Fruit fly (Drosophila melanogaster) whole organism, embryonic: ENCODE results near the gene AcCoAS.

Source experiments
- ATbp ChIP-seq: fragments of 200-800 bp; sonication (Bioruptor generic); optimal IDR thresholded peaks from 2 replicates; lab custom pipeline; 2017; ENCODE audit warnings: missing biosample characterization, mild to moderate bottlenecking, missing genetic modification characterization, missing genetic modification reagents
- CG10209 ChIP-seq: fragments of 200-800 bp; sonication (Bioruptor generic); optimal IDR thresholded peaks from 3 replicates; lab custom pipeline; 2017; ENCODE audit warnings: missing biosample characterization, mild to moderate bottlenecking, missing genetic modification characterization, missing genetic modification reagents
- CG10543 ChIP-seq: fragments of 200-800 bp; sonication (Bioruptor generic); optimal IDR thresholded peaks from 3 replicates; lab custom pipeline; 2017; ENCODE audit warnings: missing biosample characterization, mild to moderate bottlenecking, missing genetic modification characterization, moderate library complexity
- CG11085 ChIP-seq: fragments of 200-800 bp; sonication (Bioruptor generic); IDR thresholded peaks from 2 replicates; pipeline ENCODE4 v1.3.6; 2022; ENCODE audit warnings: missing biosample characterization, missing genetic modification characterization
- CG13123 ChIP-seq: fragments of 200-800 bp; sonication (Bioruptor generic); optimal IDR thresholded peaks from 2 replicates; lab custom pipeline; 2016; ENCODE audit warnings: missing biosample characterization, missing genetic modification characterization
- CG14710 ChIP-seq: fragments of 200-800 bp; sonication (Bioruptor generic); optimal IDR thresholded peaks from 3 replicates; lab custom pipeline; 2019; ENCODE audit warnings: missing biosample characterization, mild to moderate bottlenecking, missing genetic modification characterization, moderate library complexity
- CG15696 ChIP-seq: fragments of 200-800 bp; sonication (Bioruptor generic); optimal IDR thresholded peaks from 2 replicates; lab custom pipeline; 2019; ENCODE audit warnings: missing biosample characterization, mild to moderate bottlenecking, missing genetic modification characterization, moderate library complexity
- CG17385 ChIP-seq: fragments of 200-800 bp; sonication (Bioruptor generic); optimal IDR thresholded peaks from 3 replicates; lab custom pipeline; 2018; ENCODE audit warnings: missing biosample characterization, mild to moderate bottlenecking, missing genetic modification characterization
- CG17612 ChIP-seq: fragments of 200-800 bp; sonication (Bioruptor generic); IDR thresholded peaks from 2 replicates; pipeline ENCODE4 v1.3.6; 2022; ENCODE audit warnings: missing biosample characterization, missing genetic modification characterization
- CG18764 ChIP-seq: fragments of 200-800 bp; sonication (Bioruptor generic); optimal IDR thresholded peaks from 3 replicates; lab custom pipeline; 2016; ENCODE audit warnings: missing biosample characterization, missing genetic modification characterization
- CG2889 ChIP-seq: fragments of 200-800 bp; sonication (Bioruptor generic); IDR thresholded peaks from 3 replicates; pipeline ENCODE4 v1.3.6; 2022; ENCODE audit warnings: missing biosample characterization, missing genetic modification characterization
- CG31441 ChIP-seq: fragments of 200-800 bp; sonication (Bioruptor generic); IDR thresholded peaks from 2 replicates; pipeline ENCODE4 v1.3.6; 2022; ENCODE audit warnings: missing biosample characterization, missing genetic modification characterization
- CG3726 ChIP-seq: fragments of 200-800 bp; sonication (Bioruptor generic); IDR thresholded peaks from 3 replicates; pipeline ENCODE4, ENCODE4 v1.3.6; 2022; ENCODE audit warnings: missing biosample characterization, missing genetic modification characterization
- CG3838 ChIP-seq: fragments of 200-800 bp; sonication (Bioruptor generic); optimal IDR thresholded peaks from 3 replicates; lab custom pipeline; 2016; ENCODE audit warnings: missing biosample characterization, missing genetic modification characterization
- CG43689 ChIP-seq: fragments of 200-800 bp; sonication (Bioruptor generic); IDR thresholded peaks from 2 replicates; pipeline ENCODE4 v1.3.6; 2022; ENCODE audit warnings: missing biosample characterization, missing genetic modification characterization
- CG6254 ChIP-seq: fragments of 200-800 bp; sonication (Bioruptor generic); optimal IDR thresholded peaks from 3 replicates; lab custom pipeline; 2017; ENCODE audit warnings: mild to moderate bottlenecking, missing biosample characterization, missing genetic modification reagents, missing genetic modification characterization
- CG6272 ChIP-seq: fragments of 200-800 bp; sonication (Bioruptor generic); IDR thresholded peaks from 2 replicates; pipeline ENCODE4 v1.3.6; 2022; ENCODE audit warnings: missing biosample characterization, missing genetic modification characterization
- CG6654 ChIP-seq: fragments of 200-800 bp; sonication (Bioruptor generic); optimal IDR thresholded peaks from 2 replicates; lab custom pipeline; 2017; ENCODE audit warnings: missing biosample characterization, mild to moderate bottlenecking, missing genetic modification characterization
- CG9932 ChIP-seq: fragments of 200-800 bp; sonication (Bioruptor generic); IDR thresholded peaks from 2 replicates; pipeline ENCODE4 v1.3.6; 2022; ENCODE audit warnings: missing biosample characterization, missing genetic modification characterization
- D19A ChIP-seq: fragments of 200-800 bp; optimal IDR thresholded peaks from 3 replicates; lab custom pipeline; 2019; ENCODE audit warnings: missing biosample characterization, mild to moderate bottlenecking, missing genetic modification characterization, moderate library complexity
- Dbx ChIP-seq: fragments of 200-800 bp; sonication (Bioruptor generic); IDR thresholded peaks from 3 replicates; pipeline ENCODE4 v1.3.6; 2022; ENCODE audit warnings: missing biosample characterization, missing genetic modification characterization
- Doc2 ChIP-seq: fragments of 200-800 bp; sonication (Bioruptor generic); IDR thresholded peaks from 2 replicates; pipeline ENCODE4 v1.3.6; 2022; ENCODE audit warnings: missing biosample characterization, missing genetic modification characterization
- Hr3 ChIP-seq: fragments of 200-800 bp; sonication (Bioruptor generic); optimal IDR thresholded peaks from 3 replicates; lab custom pipeline; 2016; ENCODE audit warnings: missing biosample characterization, missing genetic modification characterization
- Hsf ChIP-seq: fragments of 200-800 bp; sonication (Bioruptor generic); optimal IDR thresholded peaks from 3 replicates; lab custom pipeline; 2016; ENCODE audit warnings: missing biosample characterization, missing genetic modification characterization
- Lpt ChIP-seq: fragments of >200 bp; optimal IDR thresholded peaks from 2 replicates; lab custom pipeline; 2018; ENCODE audit warnings: missing biosample characterization, missing genetic modification characterization
- Ptx1 ChIP-seq: fragments of 200-800 bp; sonication (Bioruptor generic); IDR thresholded peaks from 2 replicates; pipeline ENCODE4 v1.3.6; 2022; ENCODE audit warnings: missing biosample characterization, missing genetic modification characterization
- Sin3A ChIP-seq: fragments of >200 bp; optimal IDR thresholded peaks from 2 replicates; lab custom pipeline; 2018
- Ssrp ChIP-seq: fragments of 200-800 bp; sonication (Bioruptor generic); optimal IDR thresholded peaks from 2 replicates; lab custom pipeline; 2018; ENCODE audit warnings: missing biosample characterization, mild to moderate bottlenecking, missing genetic modification characterization, moderate library complexity
- Stat92E ChIP-seq, 3 experiments: fragments of >200 bp in 2 of 3; fragments of 200-800 bp in 1 of 3; sonication (Bioruptor generic) in 1 of 3; optimal IDR thresholded peaks; 2 replicates each; lab custom pipeline; 2017 to 2019; ENCODE audit warnings: missing biosample characterization in 3 of 3, missing genetic modification characterization in 3 of 3, mild to moderate bottlenecking in 1 of 3, moderate library complexity in 1 of 3
- bsh ChIP-seq, 2 experiments: fragments of 200-800 bp; sonication (Bioruptor generic); optimal IDR thresholded peaks; 2 replicates each; lab custom pipeline; 2017 to 2018; ENCODE audit warnings: mild to moderate bottlenecking in 2 of 2, missing biosample characterization in 2 of 2, missing genetic modification characterization in 2 of 2, moderate library complexity in 1 of 2
- cato ChIP-seq: fragments of 200-800 bp; sonication (Bioruptor generic); optimal IDR thresholded peaks from 2 replicates; lab custom pipeline; 2016; ENCODE audit warnings: missing biosample characterization, missing genetic modification characterization, borderline replicate concordance
- caup ChIP-seq: fragments of 200-800 bp; sonication (Bioruptor generic); optimal IDR thresholded peaks from 3 replicates; lab custom pipeline; 2017; ENCODE audit warnings: missing biosample characterization, mild to moderate bottlenecking, missing genetic modification characterization, moderate library complexity; ENCODE audit not compliant: severe bottlenecking
- chif ChIP-seq, 2 experiments: fragments of 200-800 bp; sonication (Bioruptor generic); optimal IDR thresholded peaks; 3 replicates each; lab custom pipeline; 2016; ENCODE audit warnings: missing biosample characterization in 2 of 2, missing genetic modification characterization in 2 of 2
- crc ChIP-seq: fragments of 200-800 bp; sonication (Bioruptor generic); optimal IDR thresholded peaks from 2 replicates; lab custom pipeline; 2016; ENCODE audit warnings: missing biosample characterization, missing genetic modification characterization
- emc ChIP-seq: fragments of 200-800 bp; sonication (Bioruptor generic); optimal IDR thresholded peaks from 2 replicates; lab custom pipeline; 2016; ENCODE audit warnings: missing biosample characterization, missing genetic modification characterization
- gsb ChIP-seq: fragments of 200-800 bp; sonication (Bioruptor generic); IDR thresholded peaks from 2 replicates; pipeline ENCODE4 v1.3.6; 2022; ENCODE audit warnings: missing biosample characterization, missing genetic modification characterization
- gsb-n ChIP-seq: fragments of 200-800 bp; sonication (Bioruptor generic); optimal IDR thresholded peaks from 3 replicates; lab custom pipeline; 2018; ENCODE audit warnings: missing biosample characterization, mild to moderate bottlenecking, missing genetic modification characterization
- hth ChIP-seq: fragments of >200 bp; optimal IDR thresholded peaks from 2 replicates; lab custom pipeline; 2017; ENCODE audit warnings: inconsistent platforms
- inv ChIP-seq: fragments of 200-800 bp; sonication (Bioruptor generic); IDR thresholded peaks from 2 replicates; pipeline ENCODE4 v1.3.6; 2022; ENCODE audit warnings: missing biosample characterization, missing genetic modification characterization; ENCODE audit not compliant: partially characterized antibody
- jing ChIP-seq: fragments of 200-800 bp; sonication (Bioruptor generic); optimal IDR thresholded peaks from 2 replicates; lab custom pipeline; 2018; ENCODE audit warnings: missing biosample characterization, mild to moderate bottlenecking, missing genetic modification characterization
- nmo ChIP-seq: fragments of 200-800 bp; sonication (Bioruptor generic); optimal IDR thresholded peaks from 2 replicates; lab custom pipeline; 2018; ENCODE audit warnings: missing biosample characterization, mild to moderate bottlenecking, missing genetic modification characterization, moderate library complexity
- pum ChIP-seq: fragments of 200-800 bp; sonication (Bioruptor generic); optimal IDR thresholded peaks from 2 replicates; lab custom pipeline; 2016; ENCODE audit warnings: missing biosample characterization, missing genetic modification characterization
- scrt ChIP-seq: fragments of 200-800 bp; sonication (Bioruptor generic); optimal IDR thresholded peaks from 2 replicates; lab custom pipeline; 2018; ENCODE audit warnings: missing biosample characterization, mild to moderate bottlenecking, missing genetic modification characterization, moderate library complexity
- sd ChIP-seq: fragments of 200-800 bp; sonication (Bioruptor generic); optimal IDR thresholded peaks from 3 replicates; lab custom pipeline; 2018; ENCODE audit warnings: missing biosample characterization, mild to moderate bottlenecking, missing genetic modification characterization, moderate library complexity
- sens ChIP-seq: fragments of 200-800 bp; sonication (Bioruptor generic); peaks from one replicate; lab custom pipeline; 2016; ENCODE audit warnings: missing biosample characterization, missing genetic modification characterization
- ssp ChIP-seq: fragments of 200-800 bp; sonication (Bioruptor generic); IDR thresholded peaks from 2 replicates; pipeline ENCODE4 v1.3.6; 2022; ENCODE audit warnings: missing biosample characterization, missing genetic modification characterization
- unc-4 ChIP-seq: fragments of 200-800 bp; sonication (Bioruptor generic); IDR thresholded peaks from 2 replicates; pipeline ENCODE4 v1.3.6; 2022; ENCODE audit warnings: missing biosample characterization, missing genetic modification characterization; ENCODE audit not compliant: partially characterized antibody
- wor ChIP-seq: fragments of 200-800 bp; sonication (Bioruptor generic); IDR thresholded peaks from 2 replicates; pipeline ENCODE4 v1.3.6; 2022; ENCODE audit warnings: missing biosample characterization, missing genetic modification characterization

The AcCoAS gene

dm6 chr3L:21276296-21277257 is 3.5 kb downstream of the AcCoAS start (continued):
- TF ChIP-seq Hr3 (GFP tag; lab: Kevin White, UChicago) (peak; percentile 47), crc (peak; percentile 67), Hsf (GFP tag; lab: Kevin White, UChicago) (peak; percentile 70), gsb-n (no peak), Lpt (GFP tag; lab: Kevin White, UChicago) (no peak), pum (GFP tag; lab: Kevin White, UChicago) (peak; percentile 55), CG6654 (GFP tag; lab: Kevin White, UChicago) (peak; percentile 97), Ssrp (tag; lab: Kevin White, UChicago) (peak; percentile 68), emc (no peak), Doc2 (GFP tag; lab: Robert Waterston, UW) (no peak), Dbx (GFP tag; lab: Robert Waterston, UW) (no peak; the same call in 2 of the 3 replicates), caup (GFP tag; lab: Kevin White, UChicago) (no peak), CG10209 (peak; percentile 60), sens (GFP tag; lab: Kevin White, UChicago) (peak; percentile 96), ssp (GFP tag; lab: Robert Waterston, UW) (no peak), CG18764 (no peak), CG2889 (GFP tag; lab: Robert Waterston, UW) (no peak), wor (no peak), gsb (GFP tag; lab: Robert Waterston, UW) (no peak), CG3838 (GFP tag; lab: Kevin White, UChicago) (peak; percentile 44), unc-4 (0 out of 2 replicates have a peak, but pooled peaks have one; percentile 21), CG3726 (GFP tag; lab: Robert Waterston, UW) (no peak), hth (lab: Kevin White, UChicago) (peak; percentile 45), CG31441 (GFP tag; lab: Robert Waterston, UW) (peak; percentile 67; the same call in 1 of the 2 replicates), CG15696 (tag; lab: Kevin White, UChicago) (peak; percentile 69), CG17612 (GFP tag; lab: Robert Waterston, UW) (no peak), CG11085 (GFP tag; lab: Robert Waterston, UW) (no peak), CG6254 (GFP tag; lab: Kevin White, UChicago) (peak; percentile 53), CG17385 (peak; percentile 63), CG43689 (peak; percentile 31; the same call in 1 of the 2 replicates), CG10543 (GFP tag; lab: Kevin White, UChicago) (peak; percentile 42), Ptx1 (GFP tag; lab: Robert Waterston, UW) (peak; percentile 60), inv (GFP tag; lab: Robert Waterston, UW) (no peak), sd (tag; lab: Kevin White, UChicago) (peak; percentile 88), Sin3A (no peak), ATbp (GFP tag; lab: Kevin White, UChicago) (peak; percentile 29), D19A (tag; lab: Kevin White, UChicago) (peak; percentile 53), chif (GFP tag; optimal IDR thresholded peaks at IDR 0.05; lab: Kevin White, UChicago) (peak; percentile 53 to 73), CG13123 (GFP tag; lab: Kevin White, UChicago) (no peak), jing (GFP tag; lab: Kevin White, UChicago) (peak; percentile 50), CG14710 (tag; lab: Kevin White, UChicago) (peak; percentile 71), CG9932 (peak; percentile 46), cato (GFP tag; lab: Kevin White, UChicago) (peak; percentile 31), Stat92E (GFP tag; optimal IDR thresholded peaks at IDR 0.05; lab: Kevin White, UChicago) (peak in 1 of 3 experiments; percentile 33), CG6272 (GFP tag; lab: Robert Waterston, UW) (0 out of 2 replicates have a peak, but pooled peaks have one; percentile 14), scrt (GFP tag; lab: Kevin White, UChicago) (peak; percentile 41), nmo (peak; percentile 82), bsh (GFP tag; optimal IDR thresholded peaks at IDR 0.05; lab: Kevin White, UChicago) (peak in 1 of 2 experiments; percentile 41)
